Fruit fly (Drosophila melanogaster) whole organism, embryonic: ENCODE measurements around the gene CG42676.

Experiments used
- CG1024 ChIP-seq: fragments of 200-800 bp; sonication (Bioruptor generic); IDR thresholded peaks from 2 replicates; pipeline ENCODE4 v1.3.6; 2022; ENCODE audit warnings: missing biosample characterization, missing genetic modification characterization
- CG11695 ChIP-seq: fragments of 200-800 bp; sonication (Bioruptor generic); IDR thresholded peaks from 3 replicates; pipeline ENCODE4 v1.3.6; 2022; ENCODE audit warnings: missing biosample characterization, missing genetic modification characterization
- CG14965 ChIP-seq: fragments of 200-800 bp; sonication (Bioruptor generic); optimal IDR thresholded peaks from 2 replicates; lab custom pipeline; 2016; ENCODE audit warnings: missing biosample characterization, missing genetic modification characterization, borderline replicate concordance
- CG17912 ChIP-seq: fragments of 200-800 bp; sonication (Bioruptor generic); optimal IDR thresholded peaks from 2 replicates; lab custom pipeline; 2018; ENCODE audit warnings: missing biosample characterization, mild to moderate bottlenecking, missing genetic modification characterization
- CG1832 ChIP-seq: fragments of 200-800 bp; sonication (Bioruptor generic); optimal IDR thresholded peaks from 2 replicates; lab custom pipeline; 2017; ENCODE audit warnings: missing biosample characterization, mild to moderate bottlenecking, missing genetic modification characterization, inconsistent platforms
- CG18599 ChIP-seq: fragments of 200-800 bp; sonication (Bioruptor generic); optimal IDR thresholded peaks from 3 replicates; lab custom pipeline; 2017; ENCODE audit warnings: missing biosample characterization, missing genetic modification characterization, mild to moderate bottlenecking, moderate library complexity, missing genetic modification reagents
- CG3281 ChIP-seq: fragments of 200-800 bp; sonication (Bioruptor generic); optimal IDR thresholded peaks from 3 replicates; lab custom pipeline; 2017; ENCODE audit warnings: missing biosample characterization, mild to moderate bottlenecking, missing genetic modification characterization
- CG4707 ChIP-seq: fragments of 200-800 bp; sonication (Bioruptor generic); optimal IDR thresholded peaks from 2 replicates; lab custom pipeline; 2018; ENCODE audit warnings: missing biosample characterization, mild to moderate bottlenecking, missing genetic modification characterization, moderate library complexity
- CG6175 ChIP-seq: fragments of 200-800 bp; sonication (Bioruptor generic); IDR thresholded peaks from 3 replicates; pipeline ENCODE4 v1.3.6; 2022; ENCODE audit warnings: missing biosample characterization, missing genetic modification characterization
- CG6854 ChIP-seq: fragments of 200-800 bp; sonication (Bioruptor generic); optimal IDR thresholded peaks from 3 replicates; lab custom pipeline; 2017; ENCODE audit warnings: missing biosample characterization, mild to moderate bottlenecking, missing genetic modification characterization
- CG7556 ChIP-seq: fragments of 200-800 bp; sonication (Bioruptor generic); optimal IDR thresholded peaks from 2 replicates; lab custom pipeline; 2017; ENCODE audit warnings: missing biosample characterization, mild to moderate bottlenecking, missing genetic modification characterization
- CHES-1-like ChIP-seq: fragments of 200-800 bp; sonication (Bioruptor generic); optimal IDR thresholded peaks from 2 replicates; lab custom pipeline; 2016; ENCODE audit warnings: missing biosample characterization, missing genetic modification characterization
- Fer1 ChIP-seq: fragments of 200-800 bp; sonication (Bioruptor generic); optimal IDR thresholded peaks from 2 replicates; lab custom pipeline; 2017; ENCODE audit warnings: missing biosample characterization, mild to moderate bottlenecking, missing genetic modification characterization
- Scr ChIP-seq: fragments of 200-800 bp; sonication (Bioruptor generic); IDR thresholded peaks from 2 replicates; pipeline ENCODE4 v1.3.6; 2022; ENCODE audit warnings: missing biosample characterization, missing genetic modification characterization; ENCODE audit not compliant: partially characterized antibody
- Trl ChIP-seq, 3 experiments: fragments of >200 bp in 2 of 3; fragments of 200-800 bp in 1 of 3; sonication (Bioruptor generic) in 1 of 3; optimal IDR thresholded peaks; 2 replicates in 1 of 3; 3 replicates in 2 of 3; lab custom pipeline; 2016 to 2017; ENCODE audit warnings: missing biosample characterization in 1 of 3, missing genetic modification characterization in 1 of 3
- ab ChIP-seq: fragments of 200-800 bp; sonication (Bioruptor generic); optimal IDR thresholded peaks from 2 replicates; lab custom pipeline; 2016; ENCODE audit warnings: missing biosample characterization, missing genetic modification characterization
- abd-A ChIP-seq: fragments of 200-800 bp; sonication (Bioruptor generic); optimal IDR thresholded peaks from 3 replicates; lab custom pipeline; 2019; ENCODE audit warnings: missing biosample characterization, mild to moderate bottlenecking, missing genetic modification characterization, moderate library complexity
- ase ChIP-seq: fragments of 200-800 bp; sonication (Bioruptor generic); IDR thresholded peaks from 3 replicates; pipeline ENCODE4 v1.3.6; 2022; ENCODE audit warnings: missing biosample characterization, missing genetic modification characterization
- gsb ChIP-seq: fragments of 200-800 bp; sonication (Bioruptor generic); IDR thresholded peaks from 2 replicates; pipeline ENCODE4 v1.3.6; 2022; ENCODE audit warnings: missing biosample characterization, missing genetic modification characterization
- her ChIP-seq: fragments of 200-800 bp; sonication (Bioruptor generic); optimal IDR thresholded peaks from 2 replicates; lab custom pipeline; 2016; ENCODE audit warnings: missing biosample characterization, missing genetic modification characterization
- hkb ChIP-seq, 2 experiments: fragments of 200-800 bp in 1 of 2; fragments of >200 bp in 1 of 2; sonication (Bioruptor generic) in 1 of 2; IDR thresholded peaks in 1 of 2; optimal IDR thresholded peaks in 1 of 2; 2 replicates each; pipeline versions ENCODE4 v1.3.6 to Lab custom; 2017 to 2022; ENCODE audit warnings: missing biosample characterization in 1 of 2, missing genetic modification characterization in 1 of 2
- insv ChIP-seq, 2 experiments: fragments of 200-800 bp; sonication (Bioruptor generic); optimal IDR thresholded peaks; 3 replicates each; lab custom pipeline; 2016 to 2018; ENCODE audit warnings: missing biosample characterization in 2 of 2, missing genetic modification characterization in 2 of 2
- kah ChIP-seq: fragments of 200-800 bp; sonication (Bioruptor generic); optimal IDR thresholded peaks from 2 replicates; lab custom pipeline; 2018; ENCODE audit warnings: missing biosample characterization, mild to moderate bottlenecking, missing genetic modification characterization
- klu ChIP-seq: fragments of 200-800 bp; sonication (Bioruptor generic); IDR thresholded peaks from 2 replicates; pipeline ENCODE4 v1.3.6; 2022; ENCODE audit warnings: missing biosample characterization, missing genetic modification characterization
- mirr ChIP-seq: fragments of 200-800 bp; sonication (Bioruptor generic); optimal IDR thresholded peaks from 3 replicates; lab custom pipeline; 2018; ENCODE audit warnings: missing biosample characterization, mild to moderate bottlenecking, missing genetic modification characterization
- onecut ChIP-seq: fragments of 200-800 bp; sonication (Bioruptor generic); IDR thresholded peaks from 2 replicates; pipeline ENCODE4 v1.3.6; 2022; ENCODE audit warnings: missing biosample characterization, missing genetic modification characterization
- pho ChIP-seq: fragments of 200-800 bp; sonication (Bioruptor generic); optimal IDR thresholded peaks from 2 replicates; lab custom pipeline; 2016; ENCODE audit warnings: missing biosample characterization, missing genetic modification characterization
- repo ChIP-seq: fragments of 200-800 bp; sonication (Bioruptor generic); optimal IDR thresholded peaks from 2 replicates; lab custom pipeline; 2016; ENCODE audit warnings: missing biosample characterization, missing genetic modification characterization
- schlank ChIP-seq: fragments of 200-800 bp; sonication (Bioruptor generic); optimal IDR thresholded peaks from 2 replicates; lab custom pipeline; 2018; ENCODE audit warnings: missing biosample characterization, mild to moderate bottlenecking, missing genetic modification characterization
- sd ChIP-seq: fragments of 200-800 bp; sonication (Bioruptor generic); optimal IDR thresholded peaks from 3 replicates; lab custom pipeline; 2018; ENCODE audit warnings: missing biosample characterization, mild to moderate bottlenecking, missing genetic modification characterization, moderate library complexity
- sens ChIP-seq: fragments of 200-800 bp; sonication (Bioruptor generic); peaks from one replicate; lab custom pipeline; 2016; ENCODE audit warnings: missing biosample characterization, missing genetic modification characterization
- so ChIP-seq: fragments of 200-800 bp; sonication (Bioruptor generic); IDR thresholded peaks from 3 replicates; pipeline ENCODE4 v1.3.6; 2022; ENCODE audit warnings: missing biosample characterization, missing genetic modification characterization
- sqz ChIP-seq: fragments of 200-800 bp; sonication (Bioruptor generic); optimal IDR thresholded peaks from 3 replicates; lab custom pipeline; 2018; ENCODE audit warnings: missing biosample characterization, mild to moderate bottlenecking, missing genetic modification characterization
- sug ChIP-seq: fragments of 200-800 bp; optimal IDR thresholded peaks from 2 replicates; lab custom pipeline; 2019; ENCODE audit warnings: missing biosample characterization, mild to moderate bottlenecking, missing genetic modification characterization, moderate library complexity
- ttk ChIP-seq: fragments of 200-800 bp; sonication (Bioruptor generic); IDR thresholded peaks from 2 replicates; pipeline ENCODE4 v2.1.2; 2022; ENCODE audit warnings: missing biosample characterization, missing genetic modification characterization
- twi ChIP-seq: fragments of 200-800 bp; optimal IDR thresholded peaks from 2 replicates; lab custom pipeline; 2019; ENCODE audit warnings: missing biosample characterization, mild to moderate bottlenecking, missing genetic modification characterization, moderate library complexity
- unc-4 ChIP-seq: fragments of 200-800 bp; sonication (Bioruptor generic); IDR thresholded peaks from 2 replicates; pipeline ENCODE4 v1.3.6; 2022; ENCODE audit warnings: missing biosample characterization, missing genetic modification characterization; ENCODE audit not compliant: partially characterized antibody
- vvl ChIP-seq: fragments of 200-800 bp; sonication (Bioruptor generic); IDR thresholded peaks from 2 replicates; pipeline ENCODE4 v1.3.6; 2022; ENCODE audit warnings: missing biosample characterization, missing genetic modification characterization
- wdn ChIP-seq: fragments of 200-800 bp; sonication (Bioruptor generic); IDR thresholded peaks from 2 replicates; pipeline ENCODE4 v1.3.6; 2022; ENCODE audit warnings: missing biosample characterization, missing genetic modification characterization

The CG42676 gene

DNA sequence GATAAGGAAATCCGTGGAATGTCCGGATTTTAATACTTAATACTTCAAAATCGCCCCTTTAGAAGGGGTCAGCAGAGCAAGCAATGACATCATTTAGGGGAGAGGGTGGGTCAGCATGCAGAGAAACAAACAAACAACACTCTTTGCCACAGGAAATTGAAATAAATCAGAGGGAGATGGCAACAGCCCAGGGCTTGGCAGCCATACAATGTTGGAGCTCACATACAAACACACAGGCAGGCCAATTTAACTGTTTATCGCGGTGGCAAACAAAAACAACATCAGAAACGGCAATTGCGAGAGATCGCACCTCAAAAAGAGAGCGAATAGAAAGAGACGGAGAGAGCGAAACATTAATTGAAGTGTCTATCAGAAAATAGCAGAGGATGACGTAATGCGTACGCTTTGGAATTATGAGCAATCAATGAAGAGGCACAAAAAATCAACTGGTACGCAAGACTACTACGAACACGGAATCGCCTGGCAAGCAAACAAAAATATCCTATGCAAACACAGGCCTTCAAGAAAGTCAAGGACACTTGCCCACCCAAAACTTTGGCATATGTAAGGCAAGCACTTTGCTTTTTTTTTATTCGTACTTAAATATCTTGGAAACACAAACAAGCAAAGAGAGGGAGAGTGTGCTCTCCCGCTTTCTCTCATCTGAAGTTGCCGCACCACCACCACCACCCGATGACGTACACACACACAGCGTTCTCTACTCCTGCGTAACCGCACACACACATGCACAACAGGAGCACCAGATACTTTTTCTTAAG is 8.6 kb upstream of the CG42676 start (continued):
- TF ChIP-seq CG3281 (GFP tag; lab: Kevin White, UChicago) (peak; percentile 57), klu (no peak), CG1024 (peak; percentile 52; the same call in 1 of the 2 replicates), CG1832 (peak; percentile 63), insv (GFP tag; optimal IDR thresholded peaks at IDR 0.05; lab: Kevin White, UChicago) (peak in 1 of 2 experiments; percentile 23), wdn (0 out of 2 replicates have a peak, but pooled peaks have one; percentile 44), CG7556 (no peak), CG4707 (GFP tag; lab: Kevin White, UChicago) (no peak), CG6854 (peak; percentile 31), mirr (GFP tag; lab: Kevin White, UChicago) (peak; percentile 97), Scr (GFP tag; lab: Robert Waterston, UW) (0 out of 2 replicates have a peak, but pooled peaks have one; percentile 28), CG17912 (peak; percentile 82), sd (tag; lab: Kevin White, UChicago) (peak; percentile 91), CG18599 (GFP tag; lab: Kevin White, UChicago) (peak; percentile 50), Trl (optimal IDR thresholded peaks at IDR 0.05; lab: Kevin White, UChicago) (peak; percentile 86 to 97), Trl (GFP tag; optimal IDR thresholded peaks at IDR 0.05; lab: Kevin White, UChicago) (peak; percentile 8), schlank (peak; percentile 32), gsb (GFP tag; lab: Robert Waterston, UW) (no peak), unc-4 (GFP tag; lab: Robert Waterston, UW) (0 out of 2 replicates have a peak, but pooled peaks have one; percentile 28), Fer1 (peak; percentile 57), repo (no peak), pho (GFP tag; lab: Kevin White, UChicago) (no peak), sug (tag; lab: Kevin White, UChicago) (peak; percentile 86), ab (peak; percentile 27), sqz (peak; percentile 92), abd-A (tag; lab: Kevin White, UChicago) (peak; percentile 98), ase (GFP tag; lab: Robert Waterston, UW) (no peak), onecut (no peak; the same call in 1 of the 2 replicates), sens (GFP tag; lab: Kevin White, UChicago) (peak; percentile 28), ttk (GFP tag; lab: Robert Waterston, UW) (peak; percentile 18; the same call in 1 of the 2 replicates), kah (peak; percentile 9), vvl (GFP tag; lab: Robert Waterston, UW) (peak; percentile 70), twi (no peak), so (GFP tag; lab: Robert Waterston, UW) (peak; percentile 59; the same call in 1 of the 3 replicates), CHES-1-like (GFP tag; lab: Kevin White, UChicago) (peak; percentile 32), CG11695 (GFP tag; lab: Robert Waterston, UW) (peak; percentile 63; the same call in 1 of the 3 replicates), CG6175 (GFP tag; lab: Robert Waterston, UW) (peak; percentile 53; the same call in 1 of the 3 replicates), her (GFP tag; lab: Kevin White, UChicago) (peak; percentile 41), hkb (optimal IDR thresholded peaks at IDR 0.05; lab: Kevin White, UChicago) (no peak), hkb (GFP tag; IDR thresholded peaks at IDR 0.05; lab: Robert Waterston, UW) (peak; percentile 34; the same call in 1 of the 2 replicates), CG14965 (GFP tag; lab: Kevin White, UChicago) (no peak)
- TF ChIP-seq, all 482 proteins: peak for 147
